Worm (Caenorhabditis elegans) whole organism, L1 larva: ENCODE data around the gene R09A8.5.
A peak's percentile ranks its signal among the peaks of the same experiment; 100 is the strongest.

Experiments used
- alr-1 ChIP-seq: fragments of 200-800 bp; sonication (Bioruptor generic); optimal IDR thresholded peaks from 2 replicates; lab custom pipeline; 2018; ENCODE audit warnings: borderline replicate concordance, mild to moderate bottlenecking, missing genetic modification characterization, missing compliant biosample characterization
- efl-1 ChIP-seq, 4 experiments: fragments of 150-350 bp; optimal IDR thresholded peaks in 3 of 4; peaks in 1 of 4; 1 replicate in 1 of 4; 2 replicates in 3 of 4; lab custom pipeline; 2014; ENCODE audit warnings: missing biosample characterization in 2 of 4, missing genetic modification characterization in 2 of 4, missing genetic modification reagents in 2 of 4
- ets-5 ChIP-seq: fragments of 200-800 bp; sonication (Bioruptor generic); IDR thresholded peaks from 2 replicates; pipeline ENCODE4 v1.3.6; 2022; ENCODE audit warnings: missing genetic modification characterization, missing compliant biosample characterization
- fkh-10 ChIP-seq: sonication (generic microtip); optimal IDR thresholded peaks from 2 replicates; lab custom pipeline; 2017; ENCODE audit warnings: missing biosample characterization, missing genetic modification reagents, missing genetic modification characterization
- fos-1 ChIP-seq: fragments of 150-350 bp; optimal IDR thresholded peaks from 2 replicates; lab custom pipeline; 2014; ENCODE audit warnings: missing biosample characterization, missing genetic modification characterization
- mef-2 ChIP-seq: fragments of 150-350 bp; optimal IDR thresholded peaks from 2 replicates; lab custom pipeline; 2014; ENCODE audit warnings: missing biosample characterization, missing genetic modification characterization
- nhr-11 ChIP-seq: fragments of 150-350 bp; optimal IDR thresholded peaks from 2 replicates; lab custom pipeline; 2014; ENCODE audit warnings: missing biosample characterization, missing genetic modification characterization
- nhr-12 ChIP-seq: sonication (generic microtip); optimal IDR thresholded peaks from 2 replicates; lab custom pipeline; 2017; ENCODE audit warnings: missing biosample characterization, missing genetic modification characterization
- nhr-71 ChIP-seq: sonication (generic microtip); optimal IDR thresholded peaks from 2 replicates; lab custom pipeline; 2016; ENCODE audit warnings: mild to moderate bottlenecking, missing genetic modification characterization, moderate library complexity, missing compliant biosample characterization
- rnt-1 ChIP-seq: sonication (generic microtip); optimal IDR thresholded peaks from 2 replicates; lab custom pipeline; 2016; ENCODE audit warnings: mild to moderate bottlenecking, missing genetic modification characterization, moderate library complexity, missing compliant biosample characterization
- unc-86 ChIP-seq: sonication (generic microtip); optimal IDR thresholded peaks from 2 replicates; lab custom pipeline; 2016; ENCODE audit warnings: missing genetic modification characterization, missing compliant biosample characterization
- xbp-1 ChIP-seq: sonication (generic microtip); optimal IDR thresholded peaks from 2 replicates; lab custom pipeline; 2016; ENCODE audit warnings: missing genetic modification characterization, missing compliant biosample characterization

ce11 chrX:12661091-12661526 lies 20.8 kb upstream of the R09A8.5 start:
- TF ChIP-seq fkh-10 (GFP tag; lab: Kevin White, UChicago) (no peak), xbp-1 (peak; percentile 26), mef-2 (tag; lab: Kevin White, UChicago) (no peak), nhr-71 (peak; percentile 61), unc-86 (no peak), alr-1 (tag; lab: Kevin White, UChicago) (no peak), ets-5 (GFP tag; lab: Robert Waterston, UW) (no peak), efl-1 (optimal IDR thresholded peaks at IDR 0.05; lab: Kevin White, UChicago) (peak in 1 of 2 experiments; percentile 16), efl-1 (GFP tag; optimal IDR thresholded peaks at IDR 0.05 in 1 of 2; lab: Kevin White, UChicago) (peak in 1 of 2 experiments; percentile 80), nhr-11 (tag; lab: Kevin White, UChicago) (no peak), nhr-12 (tag; lab: Kevin White, UChicago) (no peak), fos-1 (tag; lab: Kevin White, UChicago) (no peak), rnt-1 (peak; percentile 71)
